Worm (Caenorhabditis elegans): Measurements from ENCODE around the gene drd-1.

Gene drd-1

DNA sequence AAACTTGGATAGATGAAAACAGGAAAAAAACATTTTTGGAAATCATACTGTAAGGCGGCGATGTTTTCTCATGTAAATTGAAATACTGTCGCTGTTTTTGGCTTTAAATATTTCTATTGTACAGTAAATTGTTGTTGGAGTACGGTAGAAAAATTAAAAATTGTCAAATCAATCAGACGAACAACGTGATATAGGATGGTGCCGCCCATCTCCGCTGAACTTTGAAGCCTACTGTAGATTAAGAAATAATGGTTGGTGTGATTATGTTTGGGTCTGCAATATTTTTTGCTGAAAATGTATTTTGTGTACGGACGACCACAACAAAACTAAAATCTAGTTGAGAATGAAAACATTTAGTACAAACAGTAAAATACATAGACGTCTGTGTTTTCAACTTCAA, 2.3 kb upstream of the drd-1 start:
- peak; percentile 77 for TF ChIP-seq nfya-1 (tag; optimal IDR thresholded peaks at IDR 0.05; ENCODE audit: insufficient read depth)
- peak; percentile 42 for TF ChIP-seq elt-2 (tag; optimal IDR thresholded peaks at IDR 0.05)
- TF ChIP-seq ceh-9 (tag; optimal IDR thresholded peaks at IDR 0.05), result no peak
- TF ChIP-seq nhr-28 (tag; optimal IDR thresholded peaks at IDR 0.05), result no peak

DNA sequence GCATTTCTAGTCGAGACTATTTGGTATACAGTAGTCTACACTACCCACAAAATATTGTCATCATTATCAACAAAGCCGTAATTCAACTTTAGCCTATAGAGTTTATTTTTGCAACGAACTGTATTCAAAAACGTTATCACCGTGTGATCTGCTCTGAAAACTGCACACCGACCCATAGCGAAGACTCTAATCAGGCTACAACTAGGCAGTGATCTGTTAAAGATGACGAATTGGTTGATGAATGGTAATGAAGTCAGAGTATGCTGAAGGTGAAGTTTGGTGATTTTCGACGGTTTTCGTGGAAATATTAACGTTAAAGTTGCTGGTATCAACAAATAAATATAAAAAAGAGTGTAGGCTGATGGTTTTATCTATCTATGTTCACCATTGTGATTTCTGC, 954 bp upstream of the drd-1 start:
- TF ChIP-seq mdl-1 (tag; optimal IDR thresholded peaks at IDR 0.05) (no peak), elt-2 (tag; optimal IDR thresholded peaks at IDR 0.05) (peak; percentile 83), jun-1 (tag; optimal IDR thresholded peaks at IDR 0.05) (peak; percentile 28), pqm-1 (tag; optimal IDR thresholded peaks at IDR 0.05) (peak; percentile 89)

DNA sequence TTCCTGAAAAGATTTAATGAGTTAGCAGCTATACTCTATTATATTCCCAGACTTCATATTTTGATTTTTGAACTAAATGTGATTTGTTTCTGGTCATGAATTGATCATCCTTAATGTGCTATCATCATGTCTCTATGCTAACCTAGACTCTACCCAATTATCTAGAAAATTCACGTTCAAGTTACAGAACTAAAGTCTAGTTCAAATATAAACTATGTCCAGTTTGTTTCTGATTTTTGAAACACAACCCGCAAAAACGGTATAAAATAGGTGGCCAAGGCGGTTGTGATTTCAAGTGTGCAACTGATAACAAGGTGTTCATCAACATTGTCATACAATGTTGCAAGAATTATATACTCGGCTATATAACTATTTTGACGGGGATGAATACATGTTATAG, 2.9 kb downstream of the drd-1 start, which contains the start of gene F49E12.10:
TSS of gene F49E12.10 (plus strand) at position 301 of the 400 bp plus-strand sequence.
- TF ChIP-seq elt-2 (tag; optimal IDR thresholded peaks at IDR 0.05), result peak; percentile 39
- TF ChIP-seq pqm-1 (tag; optimal IDR thresholded peaks at IDR 0.05), result peak; percentile 41
- TF ChIP-seq nhr-43 (tag; optimal IDR thresholded peaks at IDR 0.05; ENCODE audit: poor library complexity, severe bottlenecking), result no peak

DNA sequence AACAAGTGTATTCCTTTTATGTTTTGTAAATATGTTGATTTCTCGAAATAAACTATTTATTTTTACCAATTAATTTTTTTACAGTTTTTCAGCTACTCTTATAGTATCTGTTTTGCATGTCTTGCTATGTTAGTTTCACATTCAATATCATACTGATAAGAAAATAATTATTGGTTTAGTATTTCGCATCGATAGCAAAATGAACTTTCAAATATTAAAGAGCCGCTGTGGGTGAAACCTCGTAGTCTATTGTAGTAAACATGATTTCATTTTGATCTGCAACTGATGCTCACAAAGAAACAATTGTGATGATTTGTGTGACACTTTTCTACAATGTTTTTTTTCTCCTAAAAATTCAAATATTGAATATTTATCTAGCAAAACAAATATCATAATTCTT, 4.4 kb downstream of the drd-1 start:
- TF ChIP-seq jun-1 (tag; optimal IDR thresholded peaks at IDR 0.05), result no peak
- no peak for TF ChIP-seq skn-1 (tag; optimal IDR thresholded peaks at IDR 0.05)
- no peak for TF ChIP-seq sea-2 (GFP tag; optimal IDR thresholded peaks at IDR 0.05)
- no peak for TF ChIP-seq ceh-28 (tag; optimal IDR thresholded peaks at IDR 0.05)
- no peak for TF ChIP-seq hmg-11 (tag; optimal IDR thresholded peaks at IDR 0.05)
- TF ChIP-seq ZK546.5 (tag; optimal IDR thresholded peaks at IDR 0.05), result no peak
- TF ChIP-seq lsy-12 (tag; optimal IDR thresholded peaks at IDR 0.05), result no peak
- TF ChIP-seq elt-2 (tag; optimal IDR thresholded peaks at IDR 0.05), result peak; percentile 49
- no peak for TF ChIP-seq nhr-28 (tag; optimal IDR thresholded peaks at IDR 0.05)
- TF ChIP-seq pqm-1 (tag; optimal IDR thresholded peaks at IDR 0.05), result peak; percentile 73
- TF ChIP-seq tbx-2 (tag; optimal IDR thresholded peaks at IDR 0.05), result no peak

DNA sequence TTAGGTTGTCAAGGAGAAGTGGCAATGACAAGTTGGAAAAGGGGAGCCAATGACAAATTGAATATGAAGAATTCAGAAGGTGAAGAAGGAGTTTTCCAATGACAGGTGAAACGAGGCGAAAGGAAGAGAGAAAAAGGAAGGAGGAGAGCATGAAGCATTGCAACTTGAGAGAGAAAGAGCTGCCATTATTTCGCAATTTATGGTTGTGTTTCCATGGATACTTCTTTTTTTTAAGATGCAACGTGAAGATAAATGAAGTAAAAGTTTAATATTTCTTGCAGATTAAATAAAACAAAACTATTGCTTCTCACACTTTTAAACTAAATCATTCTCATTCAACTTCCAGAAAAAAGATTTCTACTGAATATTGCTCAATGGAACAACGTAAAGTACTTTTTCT, 6.4 kb downstream of the drd-1 start, which contains the start of gene F49E12.8:
TSS of gene F49E12.8 (minus strand) at position 101 of the 400 bp plus-strand sequence.
- TF ChIP-seq nhr-12 (tag; optimal IDR thresholded peaks at IDR 0.05) (no peak), lin-39 (tag; optimal IDR thresholded peaks at IDR 0.05) (no peak), zag-1 (tag; optimal IDR thresholded peaks at IDR 0.05) (no peak)

DNA sequence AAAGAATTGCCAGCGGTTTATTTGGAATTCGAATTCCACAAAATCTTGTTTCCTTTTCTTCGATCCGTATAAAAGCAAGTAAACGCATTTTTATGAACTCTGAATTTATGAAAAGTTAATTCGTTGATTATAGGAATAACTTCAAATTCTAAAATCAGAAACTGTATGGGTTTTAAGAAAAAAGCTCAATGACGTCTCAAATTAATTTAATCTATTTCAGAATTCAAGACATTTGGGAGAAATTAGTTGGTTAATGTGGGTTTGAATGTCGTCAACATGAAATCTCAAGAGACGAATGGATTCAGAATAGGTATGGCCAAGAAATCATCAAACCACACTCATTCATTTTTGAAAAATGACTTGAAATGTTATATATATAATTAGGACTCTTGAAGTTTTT, 8.2 kb downstream of the drd-1 start, which contains the start of gene F49E12.7:
TSS of gene F49E12.7 (minus strand) at position 101 of the 400 bp plus-strand sequence.
- no peak for TF ChIP-seq unc-39 (tag; optimal IDR thresholded peaks at IDR 0.05)

DNA sequence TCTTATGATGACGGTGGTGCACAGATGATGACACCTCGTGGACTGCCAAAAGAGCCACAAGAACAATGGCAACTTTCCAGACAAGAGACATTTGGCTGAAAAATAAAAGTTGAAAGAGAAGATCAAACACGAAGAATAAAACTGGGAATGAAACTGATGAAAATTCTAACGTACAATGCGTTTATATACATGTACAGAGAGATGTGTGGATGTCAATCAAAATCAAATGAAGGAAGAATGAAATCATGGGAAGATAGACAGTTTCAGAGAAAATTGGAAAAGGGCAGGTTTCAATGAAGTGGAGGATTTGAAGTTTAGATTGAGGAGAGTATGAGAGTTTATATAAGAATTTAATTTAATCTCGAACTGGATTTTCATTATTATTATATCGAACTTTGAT, 11.2 kb downstream of the drd-1 start, which contains the start of gene dod-23:
TSS of gene dod-23 (minus strand) at position 101 of the 400 bp plus-strand sequence.
- TF ChIP-seq fos-1 (tag; optimal IDR thresholded peaks at IDR 0.05), result no peak
- no peak for TF ChIP-seq ceh-28 (tag; optimal IDR thresholded peaks at IDR 0.05)
- TF ChIP-seq egl-5 (tag; optimal IDR thresholded peaks at IDR 0.05), result no peak
- TF ChIP-seq mml-1 (tag; optimal IDR thresholded peaks at IDR 0.05), result no peak

DNA sequence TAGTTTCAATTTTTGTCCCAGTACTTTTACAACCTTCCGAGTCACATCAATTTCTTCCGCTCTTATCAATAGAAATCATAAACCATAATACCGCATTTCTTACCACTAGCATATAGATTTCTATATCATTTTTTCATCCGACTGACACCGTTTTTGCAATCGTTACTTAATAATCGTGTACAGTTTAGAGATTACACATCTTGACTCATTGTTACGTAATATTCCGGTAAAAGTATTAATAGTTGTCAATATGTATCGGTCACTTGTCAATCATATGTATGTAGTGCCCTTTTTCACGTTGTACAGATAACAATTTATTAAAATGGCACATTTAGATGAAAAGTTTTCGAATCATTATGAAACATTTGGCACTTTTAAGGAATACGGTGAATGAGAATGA, 12.1 kb downstream of the drd-1 start:
- TF ChIP-seq nhr-43 (tag; optimal IDR thresholded peaks at IDR 0.05; ENCODE audit: poor library complexity, severe bottlenecking), result no peak
- peak; percentile 61 for TF ChIP-seq elt-2 (tag; optimal IDR thresholded peaks at IDR 0.05)
- TF ChIP-seq nhr-237 (tag; optimal IDR thresholded peaks at IDR 0.05), result no peak
- TF ChIP-seq jun-1 (tag; optimal IDR thresholded peaks at IDR 0.05), result peak; percentile 33
- no peak for TF ChIP-seq nhr-76 (tag; optimal IDR thresholded peaks at IDR 0.05)
- TF ChIP-seq pqm-1 (tag; optimal IDR thresholded peaks at IDR 0.05), result peak; percentile 44

DNA sequence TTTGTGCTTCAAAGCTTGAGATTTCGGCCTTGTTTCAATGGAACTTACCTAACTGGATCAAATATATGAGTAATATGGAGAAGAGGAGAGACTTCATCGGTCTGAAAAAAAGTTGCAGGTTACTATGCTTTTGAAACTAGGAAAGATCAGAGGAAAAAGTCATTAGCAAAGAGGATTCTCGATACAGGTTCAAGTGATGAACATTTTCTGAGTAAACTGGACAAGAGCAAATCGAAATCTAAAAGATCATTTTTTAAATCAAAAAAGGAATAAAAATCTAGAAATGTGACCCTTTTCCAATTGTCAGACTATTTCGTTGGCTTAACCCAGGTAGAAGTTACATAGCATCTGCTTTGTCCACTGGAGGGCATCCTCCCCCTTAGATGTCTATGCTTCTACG, 16.9 kb downstream of the drd-1 start, which contains the start of gene skpo-1:
TSS of gene skpo-1 (minus strand) at position 101 of the 400 bp plus-strand sequence.
- TF ChIP-seq nhr-237 (tag; optimal IDR thresholded peaks at IDR 0.05) (no peak), egl-5 (tag; optimal IDR thresholded peaks at IDR 0.05) (no peak), ztf-4 (tag; optimal IDR thresholded peaks at IDR 0.05) (no peak), egl-27 (tag; optimal IDR thresholded peaks at IDR 0.05) (no peak), nhr-23 (tag; optimal IDR thresholded peaks at IDR 0.05) (no peak), unc-62 (GFP tag; optimal IDR thresholded peaks at IDR 0.05) (no peak), R02D3.7 (tag; optimal IDR thresholded peaks at IDR 0.05) (no peak), eor-1 (tag; optimal IDR thresholded peaks at IDR 0.05) (no peak), unc-39 (tag; optimal IDR thresholded peaks at IDR 0.05) (no peak), tbx-2 (tag; optimal IDR thresholded peaks at IDR 0.05) (no peak), fkh-2 (tag; optimal IDR thresholded peaks at IDR 0.05) (no peak), jun-1 (tag; optimal IDR thresholded peaks at IDR 0.05) (no peak), pqm-1 (tag; optimal IDR thresholded peaks at IDR 0.05) (no peak), nhr-77 (tag; optimal IDR thresholded peaks at IDR 0.05) (no peak)
